Fruit fly (Drosophila melanogaster) whole organism: ENCODE measurements around the gene CG14282.

ENCODE experiments used
- CG8478 ChIP-seq: fragments of >200 bp; optimal IDR thresholded peaks from 2 replicates; lab custom pipeline; 2018; ENCODE audit warnings: inconsistent platforms
- Dll ChIP-seq: fragments of >200 bp; optimal IDR thresholded peaks from 2 replicates; lab custom pipeline; 2017
- pan ChIP-seq: fragments of >200 bp; optimal IDR thresholded peaks from 2 replicates; lab custom pipeline; 2017
- psq ChIP-seq: fragments of >200 bp; optimal IDR thresholded peaks from 2 replicates; lab custom pipeline; 2017

dm6 chr3R:19174512-19174911 is 2.3 kb upstream of the CG14282 start:
- TF ChIP-seq CG8478: no peak
- TF ChIP-seq pan (lab: Kevin White, UChicago): no peak
- no peak for TF ChIP-seq Dll (lab: Kevin White, UChicago)
- no peak for TF ChIP-seq psq (lab: Kevin White, UChicago)
